Worm (Caenorhabditis elegans) whole organism, L4 larva: ENCODE data around the gene sqv-3.

Experiments used
- nhr-10 ChIP-seq: fragments of 150-350 bp; optimal IDR thresholded peaks from 2 replicates; lab custom pipeline; 2014; ENCODE audit warnings: missing biosample characterization, missing genetic modification characterization
- pha-4 ChIP-seq, 2 experiments: fragments of 150-350 bp in 1 of 2; fragments of 200-800 bp in 1 of 2; sonication (Bioruptor generic) in 1 of 2; IDR thresholded peaks in 1 of 2; optimal IDR thresholded peaks in 1 of 2; 2 replicates each; pipeline versions ENCODE4 v1.3.6 to Lab custom; 2014 to 2022; ENCODE audit warnings: missing genetic modification characterization in 2 of 2, missing genetic modification reagents in 2 of 2, missing biosample characterization in 1 of 2, missing compliant biosample characterization in 1 of 2

ce11 chrIII:9824330-9824934 is 44.3 kb upstream of the sqv-3 start, which contains the start of gene lin-52:
- TF ChIP-seq nhr-10 (tag; lab: Kevin White, UChicago), result no peak
- no peak; the same call in 1 of the 2 replicates for TF ChIP-seq pha-4 (GFP tag; IDR thresholded peaks at IDR 0.05; lab: Robert Waterston, UW)
- TF ChIP-seq pha-4 (tag; optimal IDR thresholded peaks at IDR 0.05; lab: Kevin White, UChicago), result no peak
